Fruit fly (Drosophila melanogaster): ENCODE data around the gene Sec61gamma.
A peak's percentile ranks its signal among the peaks of the same experiment; 100 is the strongest.

The Sec61gamma gene

DNA sequence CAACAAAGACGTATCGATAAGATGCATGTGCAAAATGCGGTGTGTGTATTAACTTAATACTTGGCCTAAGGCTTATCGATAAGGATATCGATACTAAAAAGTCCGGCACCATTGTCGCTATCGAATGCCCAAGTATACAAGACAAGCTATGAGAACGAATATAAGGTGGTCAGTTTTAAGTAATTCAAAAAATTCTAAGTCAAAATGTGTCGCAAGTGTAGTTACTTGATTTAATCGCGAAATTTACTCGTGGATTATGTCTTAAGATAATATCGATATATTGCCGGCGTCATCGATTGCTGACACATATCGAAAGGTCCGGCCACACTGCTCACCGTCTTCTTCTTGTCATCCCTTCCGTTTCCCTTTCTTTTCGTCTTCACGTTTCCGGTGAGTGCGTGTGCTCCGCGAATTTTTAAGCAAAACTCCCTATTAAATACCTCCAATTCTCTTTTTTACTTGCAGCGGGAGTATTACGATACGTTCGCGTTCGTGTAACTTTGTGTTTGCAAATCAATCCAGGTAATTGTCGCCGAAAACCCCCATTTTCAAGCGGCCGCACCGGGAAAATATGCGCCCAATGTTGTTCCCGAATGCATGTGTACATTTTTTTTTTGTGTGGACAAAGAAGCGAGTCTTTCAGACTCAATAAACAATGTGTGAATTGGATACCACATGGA lies 45.3 kb upstream of the Sec61gamma start, which contains the start of gene RpS10b (continued):
- peak; percentile 19 for TF ChIP-seq mam (GFP tag; optimal IDR thresholded peaks at IDR 0.05)
- peak; percentile 47 for TF ChIP-seq Sox102F (GFP tag; optimal IDR thresholded peaks at IDR 0.05)
- TF ChIP-seq CG12155 (GFP tag; optimal IDR thresholded peaks at IDR 0.05), result peak; percentile 62
- peak; percentile 72; the same call in 1 of the 2 replicates for TF ChIP-seq stc (GFP tag; IDR thresholded peaks at IDR 0.05)
- 0 out of 2 replicates have a peak, but pooled peaks have one; percentile 19 for TF ChIP-seq esg (GFP tag; conservative IDR thresholded peaks at IDR 0.05)
- TF ChIP-seq vvl (GFP tag; IDR thresholded peaks at IDR 0.05), result peak; percentile 76
- peak; percentile 84 for TF ChIP-seq CG6683 (GFP tag; optimal IDR thresholded peaks at IDR 0.05)
- TF ChIP-seq CG1792 (GFP tag; optimal IDR thresholded peaks at IDR 0.05), result peak; percentile 89
- peak; percentile 88 for TF ChIP-seq sug (tag; optimal IDR thresholded peaks at IDR 0.05)
- TF ChIP-seq gfzf (GFP tag; optimal IDR thresholded peaks at IDR 0.05), result peak; percentile 62
- TF ChIP-seq Hsf (GFP tag; optimal IDR thresholded peaks at IDR 0.05), result peak; percentile 89
- TF ChIP-seq sd (tag; optimal IDR thresholded peaks at IDR 0.05), result peak; percentile 46
- TF ChIP-seq Nf-YA (GFP tag; IDR thresholded peaks at IDR 0.05), result peak; percentile 70
- peak; percentile 60 for TF ChIP-seq tap (tag; optimal IDR thresholded peaks at IDR 0.05)
- TF ChIP-seq fru (optimal IDR thresholded peaks at IDR 0.05), result no peak
- TF ChIP-seq cas (GFP tag; IDR thresholded peaks at IDR 0.05), result no peak
- TF ChIP-seq Dp (GFP tag; optimal IDR thresholded peaks at IDR 0.05), result peak; percentile 48
- TF ChIP-seq CG1024 (GFP tag; IDR thresholded peaks at IDR 0.05), result peak; percentile 70
- peak; percentile 62; the same call in 1 of the 2 replicates for TF ChIP-seq CG11696 (GFP tag; IDR thresholded peaks at IDR 0.05)
- TF ChIP-seq CG11560 (tag; IDR thresholded peaks at IDR 0.05), result peak; percentile 73; the same call in 1 of the 3 replicates
- TF ChIP-seq CG3163 (GFP tag; optimal IDR thresholded peaks at IDR 0.05), result peak; percentile 76
- TF ChIP-seq CG12744 (GFP tag; optimal IDR thresholded peaks at IDR 0.05), result peak; percentile 67
- TF ChIP-seq sens (GFP tag), result peak; percentile 96
- TF ChIP-seq Asciz (GFP tag; optimal IDR thresholded peaks at IDR 0.05), result peak; percentile 94
- TF ChIP-seq sc (optimal IDR thresholded peaks at IDR 0.05), result no peak
- TF ChIP-seq sc (GFP tag; optimal IDR thresholded peaks at IDR 0.05), result peak; percentile 85
- peak; percentile 66; the same call in 1 of the 2 replicates for TF ChIP-seq CG14014 (GFP tag; IDR thresholded peaks at IDR 0.05)
- peak; percentile 86 for TF ChIP-seq D19B (GFP tag; optimal IDR thresholded peaks at IDR 0.05)
- peak; percentile 73 for TF ChIP-seq CG8944 (GFP tag; optimal IDR thresholded peaks at IDR 0.05)
- peak; percentile 95 for TF ChIP-seq CG15011 (GFP tag; optimal IDR thresholded peaks at IDR 0.05)
- peak; percentile 99 for TF ChIP-seq CG34376 (GFP tag; optimal IDR thresholded peaks at IDR 0.05)
- TF ChIP-seq CG13624 (GFP tag; optimal IDR thresholded peaks at IDR 0.05), result peak; percentile 90
- no peak for TF ChIP-seq Aef1 (GFP tag; IDR thresholded peaks at IDR 0.05)
- no peak for TF ChIP-seq CG32767 (GFP tag; IDR thresholded peaks at IDR 0.05)
- TF ChIP-seq CG31365 (tag; optimal IDR thresholded peaks at IDR 0.05), result peak; percentile 81
- peak; percentile 74 for TF ChIP-seq maf-S (GFP tag; optimal IDR thresholded peaks at IDR 0.05)
- peak; percentile 92 for TF ChIP-seq CG10209 (GFP tag; optimal IDR thresholded peaks at IDR 0.05)
- TF ChIP-seq CG34422 (GFP tag; IDR thresholded peaks at IDR 0.05), result peak; percentile 84
- peak; percentile 95 for TF ChIP-seq HLH4C (GFP tag; IDR thresholded peaks at IDR 0.05; ENCODE audit: partially characterized antibody)
- no peak for TF ChIP-seq yki (optimal IDR thresholded peaks at IDR 0.05)
- peak; percentile 89 for TF ChIP-seq CG9437 (GFP tag; optimal IDR thresholded peaks at IDR 0.05)
- TF ChIP-seq Antp (GFP tag; optimal IDR thresholded peaks at IDR 0.05), result peak; percentile 44
- TF ChIP-seq CG8924 (tag; optimal IDR thresholded peaks at IDR 0.05), result peak; percentile 72
- peak; percentile 99 for TF ChIP-seq YL-1 (GFP tag; optimal IDR thresholded peaks at IDR 0.05)
- peak; percentile 73 for TF ChIP-seq CG11695 (GFP tag; IDR thresholded peaks at IDR 0.05)
- peak; percentile 76 for TF ChIP-seq sob (GFP tag; IDR thresholded peaks at IDR 0.05)
- peak; percentile 96 for TF ChIP-seq CG12659 (GFP tag; optimal IDR thresholded peaks at IDR 0.05)
- TF ChIP-seq lov (optimal IDR thresholded peaks at IDR 0.05), result no peak
- peak; percentile 89 for TF ChIP-seq lov (GFP tag; IDR thresholded peaks at IDR 0.05)
- peak; percentile 97 for TF ChIP-seq Lhr (GFP tag; optimal IDR thresholded peaks at IDR 0.05)
- TF ChIP-seq bowl (GFP tag; IDR thresholded peaks at IDR 0.05), result 0 out of 2 replicates have a peak, but pooled peaks have one; percentile 22

All from whole organism, embryonic.